Worm (Caenorhabditis elegans): ENCODE data around the gene Y51A2B.2.

DNA sequence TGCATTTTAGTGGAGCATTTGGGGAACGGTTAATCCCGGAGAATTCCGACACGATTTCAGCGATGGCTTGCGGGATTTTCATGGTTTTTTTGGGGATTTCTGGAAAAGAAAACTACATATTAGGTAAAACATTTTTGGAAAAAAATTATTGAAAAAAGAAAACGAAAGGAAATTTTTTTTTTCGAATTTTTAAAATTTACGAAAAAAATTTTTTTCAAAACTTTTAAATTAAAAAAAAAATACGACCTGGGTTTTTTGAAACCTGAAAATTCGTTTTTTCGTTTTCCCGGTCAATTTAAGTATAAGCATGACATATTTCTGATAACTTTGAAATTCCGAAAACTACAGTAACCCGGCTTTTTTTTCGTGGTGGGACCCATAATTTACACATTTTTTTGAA is 34.5 kb upstream of the Y51A2B.2 start, which contains the start of gene C08E8.10:
- TF ChIP-seq efl-3 (GFP tag; optimal IDR thresholded peaks at IDR 0.05) (no peak), C04F5.9 (tag; optimal IDR thresholded peaks at IDR 0.05) (no peak), lin-13 (GFP tag; optimal IDR thresholded peaks at IDR 0.05) (no peak), nhr-11 (tag; optimal IDR thresholded peaks at IDR 0.05) (no peak)
